Fruit fly (Drosophila melanogaster): ENCODE data around the gene Reepl1.

- no peak for TF ChIP-seq Blimp-1 (GFP tag; optimal IDR thresholded peaks at IDR 0.05)
- TF ChIP-seq Sox102F (GFP tag; optimal IDR thresholded peaks at IDR 0.05): no peak
- TF ChIP-seq OdsH (GFP tag; optimal IDR thresholded peaks at IDR 0.05): peak; percentile 45
- TF ChIP-seq esn (GFP tag; optimal IDR thresholded peaks at IDR 0.05): no peak
- no peak for TF ChIP-seq Gug (GFP tag; IDR thresholded peaks at IDR 0.05)
- TF ChIP-seq Hr39 (GFP tag; optimal IDR thresholded peaks at IDR 0.05): peak; percentile 19
- peak; percentile 52 for TF ChIP-seq achi (GFP tag; optimal IDR thresholded peaks at IDR 0.05)
- peak; percentile 20 for TF ChIP-seq CG3919 (GFP tag; optimal IDR thresholded peaks at IDR 0.05)
- TF ChIP-seq eg (GFP tag; IDR thresholded peaks at IDR 0.05): 0 out of 3 replicates have a peak, but pooled peaks have one; percentile 27
- peak; percentile 10 for TF ChIP-seq CG11902 (GFP tag; optimal IDR thresholded peaks at IDR 0.05)
- TF ChIP-seq CG16779 (tag; optimal IDR thresholded peaks at IDR 0.05): peak; percentile 13
- no peak for TF ChIP-seq lz (GFP tag; optimal IDR thresholded peaks at IDR 0.05)
- no peak for TF ChIP-seq cyc (GFP tag; optimal IDR thresholded peaks at IDR 0.05)
These were observed 30.0 kb upstream of the Reepl1 start for dm6 chrX:11542502-11542901.

Data from whole organism, prepupa.